Fruit fly (Drosophila melanogaster): ENCODE results near the gene Ufl1.

DNA sequence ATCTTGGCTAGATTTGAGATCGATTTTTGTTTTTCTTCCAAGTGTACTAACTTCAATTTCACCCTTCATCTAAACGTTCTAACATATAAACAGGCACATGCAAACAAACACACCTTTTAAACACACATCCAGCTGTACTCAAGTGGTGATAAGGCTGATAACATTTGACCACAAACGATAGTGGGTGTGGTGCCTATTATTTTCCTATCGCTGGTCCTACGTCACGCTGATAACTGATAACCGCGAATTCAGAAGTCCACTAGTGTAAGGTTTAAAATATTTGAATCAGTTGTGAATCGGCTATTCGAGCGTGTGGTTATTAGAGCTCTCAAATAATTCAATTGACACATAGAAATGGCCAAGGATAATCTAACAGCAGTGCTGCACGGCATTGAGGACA is 22.0 kb downstream of the Ufl1 start, which contains the start of gene Sodh1:
- no peak for TF ChIP-seq pan (optimal IDR thresholded peaks at IDR 0.05)
- no peak for TF ChIP-seq sv (GFP tag; optimal IDR thresholded peaks at IDR 0.05)
- no peak for TF ChIP-seq tai (GFP tag; optimal IDR thresholded peaks at IDR 0.05)

Measured in whole organism, wandering third instar larva.